Worm (Caenorhabditis elegans) whole organism, L1 larva: Measurements from ENCODE around the gene npr-43.

Source experiments
- ceh-82 ChIP-seq, 3 experiments: fragments of 150-350 bp in 1 of 3; sonication (generic microtip) in 2 of 3; optimal IDR thresholded peaks; 2 replicates each; lab custom pipeline; 2014 to 2017; ENCODE audit warnings: missing biosample characterization in 3 of 3, missing genetic modification characterization in 3 of 3
- efl-1 ChIP-seq, 4 experiments: fragments of 150-350 bp; optimal IDR thresholded peaks in 3 of 4; peaks in 1 of 4; 1 replicate in 1 of 4; 2 replicates in 3 of 4; lab custom pipeline; 2014; ENCODE audit warnings: missing biosample characterization in 2 of 4, missing genetic modification characterization in 2 of 4, missing genetic modification reagents in 2 of 4
- egl-27 ChIP-seq, 2 experiments: fragments of 150-350 bp in 1 of 2; sonication (generic microtip); optimal IDR thresholded peaks; 3 replicates each; lab custom pipeline; 2017 to 2018; ENCODE audit warnings: missing biosample characterization in 2 of 2, missing genetic modification characterization in 2 of 2, missing genetic modification reagents in 2 of 2
- fos-1 ChIP-seq: fragments of 150-350 bp; optimal IDR thresholded peaks from 2 replicates; lab custom pipeline; 2014; ENCODE audit warnings: missing biosample characterization, missing genetic modification characterization
- lin-13 ChIP-seq: fragments of 150-350 bp; optimal IDR thresholded peaks from 2 replicates; lab custom pipeline; 2014; ENCODE audit warnings: missing biosample characterization, missing genetic modification reagents, missing genetic modification characterization
- lsy-2 ChIP-seq, 2 experiments: fragments of 150-350 bp; optimal IDR thresholded peaks; 2 replicates each; lab custom pipeline; 2014; ENCODE audit warnings: missing biosample characterization in 2 of 2, missing genetic modification characterization in 2 of 2
- mef-2 ChIP-seq: fragments of 150-350 bp; optimal IDR thresholded peaks from 2 replicates; lab custom pipeline; 2014; ENCODE audit warnings: missing biosample characterization, missing genetic modification characterization
- nhr-28 ChIP-seq: fragments of 150-350 bp; optimal IDR thresholded peaks from 2 replicates; lab custom pipeline; 2014; ENCODE audit warnings: missing biosample characterization, missing genetic modification characterization
- ztf-11 ChIP-seq, 2 experiments: sonication (generic microtip); optimal IDR thresholded peaks; 2 replicates each; lab custom pipeline; 2016 to 2017; ENCODE audit warnings: missing genetic modification characterization in 2 of 2, missing biosample characterization in 1 of 2, missing compliant biosample characterization in 1 of 2
- ztf-4 ChIP-seq: fragments of 150-350 bp; optimal IDR thresholded peaks from 2 replicates; lab custom pipeline; 2014; ENCODE audit warnings: missing biosample characterization, missing genetic modification characterization

DNA sequence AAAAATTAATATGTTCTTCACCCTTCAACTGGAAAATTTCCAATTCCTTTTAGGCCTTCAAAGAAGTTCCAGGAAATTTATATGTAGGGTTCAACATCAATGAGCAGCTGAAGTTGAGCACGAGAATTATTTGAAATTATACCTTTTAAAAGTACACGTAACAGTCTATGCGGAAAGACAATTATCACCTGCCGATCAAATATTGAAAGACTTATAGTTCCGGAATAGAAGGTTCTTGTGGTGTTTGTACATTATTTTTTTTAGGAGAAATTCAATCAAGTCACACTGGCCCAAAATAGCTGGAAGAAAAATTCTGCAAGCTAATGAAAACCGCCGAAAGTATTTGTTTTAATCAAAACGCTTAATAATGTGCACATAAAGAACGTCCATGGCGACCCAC lies 1.4 kb upstream of the npr-43 start:
- TF ChIP-seq lsy-2 (tag; optimal IDR thresholded peaks at IDR 0.05; lab: Kevin White, UChicago), result no peak
- TF ChIP-seq ztf-4 (tag; lab: Kevin White, UChicago), result no peak
- TF ChIP-seq egl-27 (tag; optimal IDR thresholded peaks at IDR 0.05; lab: Kevin White, UChicago), result no peak
- TF ChIP-seq nhr-28 (tag; lab: Kevin White, UChicago), result no peak
- no peak for TF ChIP-seq ztf-11 (tag; optimal IDR thresholded peaks at IDR 0.05; lab: Kevin White, UChicago)
- TF ChIP-seq ceh-82 (tag; optimal IDR thresholded peaks at IDR 0.05; lab: Kevin White, UChicago), result no peak
- no peak for TF ChIP-seq mef-2 (tag; lab: Kevin White, UChicago)
- TF ChIP-seq efl-1 (optimal IDR thresholded peaks at IDR 0.05; lab: Kevin White, UChicago), result no peak
- TF ChIP-seq efl-1 (GFP tag; optimal IDR thresholded peaks at IDR 0.05 in 1 of 2; lab: Kevin White, UChicago), result no peak
- TF ChIP-seq lin-13, result no peak
- no peak for TF ChIP-seq fos-1 (tag; lab: Kevin White, UChicago)
